Worm (Caenorhabditis elegans) whole organism, young adult: ENCODE data around the gene memo-1.

ENCODE experiments used
- F22D6.2 ChIP-seq: sonication (generic microtip); optimal IDR thresholded peaks from 2 replicates; lab custom pipeline; 2016; ENCODE audit warnings: mild to moderate bottlenecking, missing genetic modification characterization, missing compliant biosample characterization
- Y53G8AR.9 ChIP-seq: fragments of 200-800 bp; sonication (Bioruptor generic); conservative IDR thresholded peaks from 2 replicates; pipeline ENCODE4 v1.3.6; 2022; ENCODE audit warnings: missing genetic modification reagents, missing genetic modification characterization, missing compliant biosample characterization
- ama-1 ChIP-seq, 3 experiments: fragments of 150-350 bp in 1 of 3; sonication (generic microtip) in 2 of 3; optimal IDR thresholded peaks; 2 replicates each; lab custom pipeline; 2014 to 2018; ENCODE audit warnings: missing biosample characterization in 2 of 3, missing genetic modification characterization in 2 of 3, missing genetic modification reagents in 2 of 3
- attf-5 ChIP-seq: fragments of 200-800 bp; sonication (Bioruptor generic); optimal IDR thresholded peaks from 2 replicates; lab custom pipeline; 2018; ENCODE audit warnings: mild to moderate bottlenecking, missing genetic modification characterization, missing compliant biosample characterization
- ceh-27 ChIP-seq: fragments of 200-800 bp; sonication (Bioruptor generic); optimal IDR thresholded peaks from 2 replicates; lab custom pipeline; 2018; ENCODE audit warnings: mild to moderate bottlenecking, missing genetic modification characterization, moderate library complexity, missing compliant biosample characterization
- egrh-3 ChIP-seq: fragments of 200-800 bp; sonication (Bioruptor generic); IDR thresholded peaks from 2 replicates; pipeline ENCODE4 v1.3.6; 2022; ENCODE audit warnings: missing genetic modification reagents, missing genetic modification characterization, missing compliant biosample characterization
- hrde-1 ChIP-seq: sonication (generic microtip); optimal IDR thresholded peaks from 2 replicates; lab custom pipeline; 2016; ENCODE audit warnings: missing genetic modification characterization, mild to moderate bottlenecking, missing compliant biosample characterization, moderate library complexity, missing genotype, missing genetic modification reagents, borderline replicate concordance
- lin-40 ChIP-seq: sonication (generic microtip); optimal IDR thresholded peaks from 2 replicates; lab custom pipeline; 2016; ENCODE audit warnings: missing genetic modification characterization, mild to moderate bottlenecking, missing compliant biosample characterization, missing genotype, missing genetic modification reagents
- pbrm-1 ChIP-seq: fragments of 200-800 bp; sonication (Bioruptor generic); IDR thresholded peaks from 2 replicates; pipeline ENCODE4 v1.3.6; 2022; ENCODE audit warnings: missing genetic modification reagents, missing genetic modification characterization, missing compliant biosample characterization
- somi-1 ChIP-seq: fragments of 200-800 bp; sonication (Bioruptor generic); optimal IDR thresholded peaks from 2 replicates; lab custom pipeline; 2018; ENCODE audit warnings: mild to moderate bottlenecking, missing genetic modification characterization, missing compliant biosample characterization
- ztf-6 ChIP-seq: fragments of 200-800 bp; sonication (Bioruptor generic); IDR thresholded peaks from 2 replicates; pipeline ENCODE4 v1.3.6; 2022; ENCODE audit warnings: missing genetic modification reagents, missing genetic modification characterization, missing compliant biosample characterization

ce11 chrV:7808444-7808843, 38.5 kb downstream of the memo-1 start:
- no peak for TF ChIP-seq hrde-1 (tag; lab: Kevin White, UChicago)
- TF ChIP-seq somi-1 (GFP tag; lab: Kevin White, UChicago): no peak
- TF ChIP-seq F22D6.2 (tag; lab: Kevin White, UChicago): no peak
- no peak for TF ChIP-seq lin-40 (tag; lab: Kevin White, UChicago)
- TF ChIP-seq ama-1 (optimal IDR thresholded peaks at IDR 0.05; lab: Kevin White, UChicago): no peak
- no peak for TF ChIP-seq ama-1 (GFP tag; optimal IDR thresholded peaks at IDR 0.05; lab: Kevin White, UChicago)
- TF ChIP-seq ceh-27 (GFP tag; lab: Kevin White, UChicago): no peak
- TF ChIP-seq pbrm-1: no peak
- no peak for TF ChIP-seq attf-5 (GFP tag; lab: Kevin White, UChicago)
- TF ChIP-seq egrh-3: no peak
- no peak for TF ChIP-seq Y53G8AR.9 (GFP tag; lab: Robert Waterston, UW)
- no peak for TF ChIP-seq ztf-6 (GFP tag; lab: Robert Waterston, UW)
